Fruit fly (Drosophila melanogaster) whole organism, embryonic: ENCODE results near the gene Art1.
A peak's percentile ranks its signal among the peaks of the same experiment; 100 is the strongest.

ENCODE experiments used
- ATbp ChIP-seq: fragments of 200-800 bp; sonication (Bioruptor generic); optimal IDR thresholded peaks from 2 replicates; lab custom pipeline; 2017; ENCODE audit warnings: missing biosample characterization, mild to moderate bottlenecking, missing genetic modification characterization, missing genetic modification reagents
- Ada2b ChIP-seq: fragments of 200-800 bp; sonication (Bioruptor generic); IDR thresholded peaks from 2 replicates; pipeline ENCODE4 v1.3.6; 2022; ENCODE audit warnings: missing biosample characterization, missing genetic modification characterization
- Atf6 ChIP-seq: fragments of 200-800 bp; sonication (Bioruptor generic); IDR thresholded peaks from 2 replicates; pipeline ENCODE4 v1.3.6; 2022; ENCODE audit warnings: missing biosample characterization, missing genetic modification characterization
- C15 ChIP-seq: fragments of 200-800 bp; sonication (Bioruptor generic); IDR thresholded peaks from 3 replicates; pipeline ENCODE4 v1.3.6; 2022; ENCODE audit warnings: missing biosample characterization, missing genetic modification characterization
- CG10267 ChIP-seq: fragments of 200-800 bp; sonication (Bioruptor generic); optimal IDR thresholded peaks from 2 replicates; lab custom pipeline; 2018; ENCODE audit warnings: missing biosample characterization, mild to moderate bottlenecking, missing genetic modification characterization, moderate library complexity
- CG10366 ChIP-seq: fragments of 200-800 bp; sonication (Bioruptor generic); IDR thresholded peaks from 2 replicates; pipeline ENCODE4 v1.3.6; 2022; ENCODE audit warnings: missing biosample characterization, missing genetic modification characterization
- CG10654 ChIP-seq: fragments of 200-800 bp; sonication (Bioruptor generic); optimal IDR thresholded peaks from 2 replicates; lab custom pipeline; 2016; ENCODE audit warnings: missing biosample characterization, missing genetic modification characterization
- CG12155 ChIP-seq: fragments of 200-800 bp; sonication (Bioruptor generic); optimal IDR thresholded peaks from 3 replicates; lab custom pipeline; 2016; ENCODE audit warnings: missing biosample characterization, missing genetic modification characterization
- CG13296 ChIP-seq: fragments of 200-800 bp; sonication (Bioruptor generic); optimal IDR thresholded peaks from 3 replicates; lab custom pipeline; 2018; ENCODE audit warnings: missing biosample characterization, mild to moderate bottlenecking, missing genetic modification characterization
- CG15696 ChIP-seq: fragments of 200-800 bp; sonication (Bioruptor generic); optimal IDR thresholded peaks from 2 replicates; lab custom pipeline; 2019; ENCODE audit warnings: missing biosample characterization, mild to moderate bottlenecking, missing genetic modification characterization, moderate library complexity
- CG16863 ChIP-seq: fragments of 200-800 bp; sonication (Bioruptor generic); optimal IDR thresholded peaks from 3 replicates; lab custom pipeline; 2016; ENCODE audit warnings: missing biosample characterization, missing genetic modification characterization
- CG34376 ChIP-seq: fragments of 200-800 bp; sonication (Bioruptor generic); optimal IDR thresholded peaks from 2 replicates; lab custom pipeline; 2018; ENCODE audit warnings: missing biosample characterization, mild to moderate bottlenecking, missing genetic modification characterization
- CG4360 ChIP-seq: fragments of 200-800 bp; sonication (Bioruptor generic); IDR thresholded peaks from 2 replicates; pipeline ENCODE4 v1.3.6; 2022; ENCODE audit warnings: missing biosample characterization, missing genetic modification characterization
- CG5953 ChIP-seq: fragments of 200-800 bp; sonication (Bioruptor generic); IDR thresholded peaks from 2 replicates; pipeline ENCODE4 v1.3.6; 2022; ENCODE audit warnings: missing biosample characterization, missing genetic modification characterization
- CG8924 ChIP-seq: fragments of 200-800 bp; optimal IDR thresholded peaks from 3 replicates; lab custom pipeline; 2019; ENCODE audit warnings: missing biosample characterization, mild to moderate bottlenecking, missing genetic modification characterization, moderate library complexity
- CG9437 ChIP-seq: fragments of 200-800 bp; sonication (Bioruptor generic); optimal IDR thresholded peaks from 2 replicates; lab custom pipeline; 2018; ENCODE audit warnings: missing biosample characterization, mild to moderate bottlenecking, missing genetic modification characterization
- CG9817 ChIP-seq: fragments of 200-800 bp; sonication (Bioruptor generic); optimal IDR thresholded peaks from 2 replicates; lab custom pipeline; 2018; ENCODE audit warnings: missing biosample characterization, mild to moderate bottlenecking, missing genetic modification characterization, moderate library complexity
- CkIIα-i1 ChIP-seq: fragments of 200-800 bp; sonication (Bioruptor generic); IDR thresholded peaks from 2 replicates; pipeline ENCODE4 v1.3.6; 2022; ENCODE audit warnings: missing biosample characterization, missing genetic modification characterization
- Drgx ChIP-seq: fragments of 200-800 bp; sonication (Bioruptor generic); IDR thresholded peaks from 2 replicates; pipeline ENCODE4 v1.3.6; 2022; ENCODE audit warnings: missing biosample characterization, missing genetic modification characterization
- HLH3B ChIP-seq: fragments of 200-800 bp; sonication (Bioruptor generic); IDR thresholded peaks from 2 replicates; pipeline ENCODE4 v1.3.6; 2022; ENCODE audit warnings: missing biosample characterization, missing genetic modification characterization
- Hey ChIP-seq: fragments of 200-800 bp; sonication (Bioruptor generic); optimal IDR thresholded peaks from 3 replicates; lab custom pipeline; 2018; ENCODE audit warnings: missing biosample characterization, mild to moderate bottlenecking, missing genetic modification characterization
- Hr3 ChIP-seq: fragments of 200-800 bp; sonication (Bioruptor generic); optimal IDR thresholded peaks from 3 replicates; lab custom pipeline; 2016; ENCODE audit warnings: missing biosample characterization, missing genetic modification characterization
- Lim3 ChIP-seq: fragments of 200-800 bp; sonication (Bioruptor generic); IDR thresholded peaks from 2 replicates; pipeline ENCODE4 v1.3.6; 2022; ENCODE audit warnings: missing biosample characterization, missing genetic modification characterization
- Med ChIP-seq: fragments of 200-800 bp; sonication (Bioruptor generic); peaks from one replicate; lab custom pipeline; 2016; ENCODE audit warnings: missing biosample characterization, missing genetic modification characterization, mild to moderate bottlenecking, inconsistent platforms, moderate library complexity
- Nf-YC ChIP-seq: fragments of 200-800 bp; optimal IDR thresholded peaks from 3 replicates; lab custom pipeline; 2019; ENCODE audit warnings: missing biosample characterization, mild to moderate bottlenecking, missing genetic modification characterization, moderate library complexity
- Xrp1 ChIP-seq: fragments of 200-800 bp; sonication (Bioruptor generic); IDR thresholded peaks from 2 replicates; pipeline ENCODE4 v1.3.6; 2022; ENCODE audit warnings: missing biosample characterization, missing genetic modification characterization
- ac ChIP-seq: fragments of 200-800 bp; sonication (Bioruptor generic); optimal IDR thresholded peaks from 3 replicates; lab custom pipeline; 2017; ENCODE audit warnings: missing biosample characterization, mild to moderate bottlenecking, missing genetic modification characterization
- bbx ChIP-seq: fragments of 200-800 bp; sonication (Bioruptor generic); IDR thresholded peaks from 2 replicates; pipeline ENCODE4 v1.3.6; 2022; ENCODE audit warnings: missing biosample characterization, missing genetic modification characterization; ENCODE audit not compliant: partially characterized antibody
- chm ChIP-seq: fragments of 200-800 bp; sonication (Bioruptor generic); IDR thresholded peaks from 2 replicates; pipeline ENCODE4 v1.3.6; 2022; ENCODE audit warnings: missing biosample characterization, missing genetic modification characterization
- ci ChIP-seq: fragments of 200-800 bp; sonication (Bioruptor generic); IDR thresholded peaks from 3 replicates; pipeline ENCODE4 v1.3.6; 2022; ENCODE audit warnings: missing biosample characterization, missing genetic modification characterization
- dati ChIP-seq: fragments of 200-800 bp; sonication (Bioruptor generic); IDR thresholded peaks from 2 replicates; pipeline ENCODE4 v1.3.6; 2022; ENCODE audit warnings: missing biosample characterization, missing genetic modification characterization
- dimm ChIP-seq: fragments of 200-800 bp; sonication (Bioruptor generic); IDR thresholded peaks from 2 replicates; pipeline ENCODE4 v1.3.6; 2022; ENCODE audit warnings: missing biosample characterization, missing genetic modification characterization
- eyg ChIP-seq: fragments of 200-800 bp; sonication (Bioruptor generic); optimal IDR thresholded peaks from 3 replicates; lab custom pipeline; 2016; ENCODE audit warnings: missing biosample characterization, missing genetic modification characterization
- fru ChIP-seq: fragments of >200 bp; optimal IDR thresholded peaks from 2 replicates; lab custom pipeline; 2017
- gem ChIP-seq: fragments of 200-800 bp; sonication (Bioruptor generic); optimal IDR thresholded peaks from 2 replicates; lab custom pipeline; 2019; ENCODE audit warnings: missing biosample characterization, mild to moderate bottlenecking, missing genetic modification characterization, moderate library complexity
- grau ChIP-seq: fragments of 200-800 bp; optimal IDR thresholded peaks from 3 replicates; lab custom pipeline; 2019; ENCODE audit warnings: missing biosample characterization, mild to moderate bottlenecking, missing genetic modification characterization, moderate library complexity
- ham ChIP-seq: fragments of 200-800 bp; sonication (Bioruptor generic); IDR thresholded peaks from 2 replicates; pipeline ENCODE4 v1.3.6; 2022; ENCODE audit warnings: missing biosample characterization, missing genetic modification characterization
- hkb ChIP-seq, 2 experiments: fragments of 200-800 bp in 1 of 2; fragments of >200 bp in 1 of 2; sonication (Bioruptor generic) in 1 of 2; IDR thresholded peaks in 1 of 2; optimal IDR thresholded peaks in 1 of 2; 2 replicates each; pipeline versions ENCODE4 v1.3.6 to Lab custom; 2017 to 2022; ENCODE audit warnings: missing biosample characterization in 1 of 2, missing genetic modification characterization in 1 of 2
- hth ChIP-seq: fragments of >200 bp; optimal IDR thresholded peaks from 2 replicates; lab custom pipeline; 2017; ENCODE audit warnings: inconsistent platforms
- ind ChIP-seq: fragments of 200-800 bp; sonication (Bioruptor generic); optimal IDR thresholded peaks from 3 replicates; lab custom pipeline; 2016; ENCODE audit warnings: missing biosample characterization, missing genetic modification characterization
- mld ChIP-seq: fragments of 200-800 bp; sonication (Bioruptor generic); IDR thresholded peaks from 3 replicates; pipeline ENCODE4 v1.3.6; 2022; ENCODE audit warnings: missing biosample characterization, missing genetic modification characterization; ENCODE audit not compliant: partially characterized antibody
- nau ChIP-seq: fragments of 200-800 bp; sonication (Bioruptor generic); optimal IDR thresholded peaks from 3 replicates; lab custom pipeline; 2017; ENCODE audit warnings: missing biosample characterization, mild to moderate bottlenecking, missing genetic modification characterization, missing genetic modification reagents
- sens ChIP-seq: fragments of 200-800 bp; sonication (Bioruptor generic); peaks from one replicate; lab custom pipeline; 2016; ENCODE audit warnings: missing biosample characterization, missing genetic modification characterization
- seq ChIP-seq: fragments of 200-800 bp; sonication (Bioruptor generic); IDR thresholded peaks from 2 replicates; pipeline ENCODE4 v1.3.6; 2022; ENCODE audit warnings: missing biosample characterization, missing genetic modification characterization
- tup ChIP-seq: fragments of 200-800 bp; sonication (Bioruptor generic); optimal IDR thresholded peaks from 2 replicates; lab custom pipeline; 2016; ENCODE audit warnings: missing biosample characterization, mild to moderate bottlenecking, missing genetic modification characterization, moderate library complexity
- tx ChIP-seq: fragments of 200-800 bp; sonication (Bioruptor generic); optimal IDR thresholded peaks from 2 replicates; lab custom pipeline; 2016; ENCODE audit warnings: missing biosample characterization, missing genetic modification characterization
- zfh1 ChIP-seq: fragments of 200-800 bp; sonication (Bioruptor generic); IDR thresholded peaks from 3 replicates; pipeline ENCODE4 v1.3.6; 2022; ENCODE audit warnings: missing biosample characterization, missing genetic modification characterization
- zfh2 ChIP-seq: fragments of 200-800 bp; sonication (Bioruptor generic); optimal IDR thresholded peaks from 2 replicates; lab custom pipeline; 2016; ENCODE audit warnings: missing biosample characterization, missing genetic modification characterization

Gene Art1

dm6 chr3R:10760966-10761855, 26.8 kb downstream of the Art1 start, which contains the start of the genes MED7 and Cap-H2 (continued):
- no peak for TF ChIP-seq Hey
- TF ChIP-seq tup (GFP tag; lab: Kevin White, UChicago): peak; percentile 58
- TF ChIP-seq CG9437: peak; percentile 43
- peak; percentile 67 for TF ChIP-seq CG16863 (GFP tag; lab: Kevin White, UChicago)
- TF ChIP-seq CG5953 (GFP tag; lab: Robert Waterston, UW): 0 out of 2 replicates have a peak, but pooled peaks have one; percentile 59
- TF ChIP-seq ind (GFP tag; lab: Kevin White, UChicago): peak; percentile 92
- TF ChIP-seq nau (GFP tag; lab: Kevin White, UChicago): no peak
- TF ChIP-seq ac: no peak
- peak; percentile 60; the same call in 1 of the 2 replicates for TF ChIP-seq chm (GFP tag; lab: Robert Waterston, UW)
- TF ChIP-seq ci (GFP tag; lab: Robert Waterston, UW): peak; percentile 77
- TF ChIP-seq Lim3 (GFP tag; lab: Robert Waterston, UW): no peak
- TF ChIP-seq seq: peak; percentile 57; the same call in 1 of the 2 replicates
- TF ChIP-seq CG12155 (GFP tag; lab: Kevin White, UChicago): peak; percentile 85
- TF ChIP-seq eyg (GFP tag; lab: Kevin White, UChicago): no peak
- peak; percentile 37; the same call in 1 of the 2 replicates for TF ChIP-seq CG4360 (GFP tag; lab: Robert Waterston, UW)
- TF ChIP-seq ham (GFP tag; lab: Robert Waterston, UW): peak; percentile 51; the same call in 1 of the 2 replicates
- peak; percentile 80 for TF ChIP-seq grau
- TF ChIP-seq CG10654 (GFP tag; lab: Kevin White, UChicago): peak; percentile 85
- TF ChIP-seq Nf-YC (tag; lab: Kevin White, UChicago): peak; percentile 77
- peak; percentile 79 for TF ChIP-seq zfh2 (GFP tag; lab: Kevin White, UChicago)
- TF ChIP-seq bbx: peak; percentile 92
- peak; percentile 76 for TF ChIP-seq CG8924 (tag; lab: Kevin White, UChicago)

DNA sequence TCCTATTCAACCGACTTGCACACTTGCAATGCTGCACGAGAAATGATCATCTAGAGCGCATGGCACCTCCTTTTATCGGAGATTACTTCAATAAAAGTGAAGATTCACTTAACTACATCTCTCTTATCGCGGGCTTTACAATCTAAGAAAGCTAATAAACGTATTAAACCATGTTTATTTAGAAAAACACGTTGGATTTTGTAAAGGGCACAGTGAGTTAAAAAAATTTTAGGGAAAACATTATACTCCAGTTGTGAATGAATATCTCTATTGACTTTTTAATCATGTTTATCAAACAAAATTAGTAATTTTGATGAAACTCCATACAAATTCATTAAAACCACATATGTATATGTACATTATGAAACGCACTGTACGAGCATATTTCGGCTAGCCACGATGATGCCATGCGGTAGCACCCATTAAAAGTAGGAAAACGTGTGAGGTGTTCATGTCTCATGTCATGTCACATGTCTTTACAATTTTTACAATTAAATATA, 28.6 kb downstream of the Art1 start, which contains the start of gene CG31272:
TSS of gene CG31272 (minus strand) at position 51 of the 500 bp plus-strand sequence.
- TF ChIP-seq hkb (optimal IDR thresholded peaks at IDR 0.05; lab: Kevin White, UChicago): no peak
- TF ChIP-seq hkb (GFP tag; IDR thresholded peaks at IDR 0.05; lab: Robert Waterston, UW): no peak
- TF ChIP-seq CG15696 (tag; lab: Kevin White, UChicago): no peak
- TF ChIP-seq CG10267 (tag; lab: Kevin White, UChicago): no peak
- TF ChIP-seq ATbp: peak; percentile 11
- TF ChIP-seq sens (GFP tag; lab: Kevin White, UChicago): peak; percentile 55
- peak; percentile 62 for TF ChIP-seq Med (GFP tag; lab: Kevin White, UChicago)
- TF ChIP-seq CG9437: no peak
- peak; percentile 8 for TF ChIP-seq gem (tag; lab: Kevin White, UChicago)
- no peak for TF ChIP-seq Ada2b
- TF ChIP-seq CG13296 (GFP tag; lab: Kevin White, UChicago): peak; percentile 16

- TF ChIP-seq dati (GFP tag; lab: Robert Waterston, UW) (no peak), tx (no peak), zfh1 (GFP tag; lab: Robert Waterston, UW) (no peak), Drgx (GFP tag; lab: Robert Waterston, UW) (no peak), Atf6 (GFP tag; lab: Robert Waterston, UW) (no peak), CG10366 (GFP tag; lab: Robert Waterston, UW) (no peak), CG9817 (tag; lab: Kevin White, UChicago) (no peak), Xrp1 (GFP tag; lab: Robert Waterston, UW) (no peak), C15 (GFP tag; lab: Robert Waterston, UW) (no peak), HLH3B (GFP tag; lab: Robert Waterston, UW) (no peak), mld (no peak), fru (lab: Kevin White, UChicago) (no peak), Hr3 (GFP tag; lab: Kevin White, UChicago) (no peak), CG34376 (GFP tag; lab: Kevin White, UChicago) (no peak), dimm (GFP tag; lab: Robert Waterston, UW) (no peak), CkIIα-i1 (no peak), hth (no peak)
These were observed 32.5 kb downstream of the Art1 start, which contains the start of gene CG14691 for dm6 chr3R:10755534-10755933. CG14691 (minus strand) TSS chr3R:10755634.
